Worm (Caenorhabditis elegans) whole organism, L4 larva: ENCODE results near the gene F47B8.14.

Experiments used
- D1046.2 ChIP-seq: fragments of 200-800 bp; sonication (Bioruptor generic); IDR thresholded peaks from 2 replicates; pipeline ENCODE4 v1.3.6; 2022; ENCODE audit warnings: missing genetic modification characterization, missing compliant biosample characterization
- F49E8.2 ChIP-seq: sonication (generic microtip); optimal IDR thresholded peaks from 2 replicates; lab custom pipeline; 2016; ENCODE audit warnings: missing compliant biosample characterization, mild to moderate bottlenecking, missing genetic modification characterization, borderline replicate concordance
- R02D3.7 ChIP-seq: fragments of 150-350 bp; sonication (generic microtip); optimal IDR thresholded peaks from 3 replicates; lab custom pipeline; 2014; ENCODE audit warnings: missing biosample characterization, missing genetic modification characterization
- T20F7.1 ChIP-seq: fragments of 200-800 bp; sonication (Bioruptor generic); optimal IDR thresholded peaks from 2 replicates; lab custom pipeline; 2018; ENCODE audit warnings: mild to moderate bottlenecking, missing genetic modification characterization, missing compliant biosample characterization
- Y105C5A.15 ChIP-seq: fragments of 200-800 bp; sonication (Bioruptor generic); IDR thresholded peaks from 2 replicates; pipeline ENCODE4 v1.3.6; 2022; ENCODE audit warnings: missing genetic modification characterization, missing compliant biosample characterization
- Y48G9A.11 ChIP-seq: fragments of 200-800 bp; sonication (Bioruptor generic); IDR thresholded peaks from 2 replicates; pipeline ENCODE4 v1.3.6; 2022; ENCODE audit warnings: missing genetic modification reagents, missing genetic modification characterization, missing compliant biosample characterization
- Y75B8A.6 ChIP-seq: fragments of 200-800 bp; sonication (Bioruptor generic); IDR thresholded peaks from 2 replicates; pipeline ENCODE4 v1.3.6; 2022; ENCODE audit warnings: missing genetic modification reagents, missing genetic modification characterization, missing compliant biosample characterization
- ZK337.2 ChIP-seq: fragments of 200-800 bp; sonication (Bioruptor generic); IDR thresholded peaks from 2 replicates; pipeline ENCODE4 v1.3.6; 2022; ENCODE audit warnings: missing genetic modification reagents, missing genetic modification characterization, missing compliant biosample characterization
- ama-1 ChIP-seq: fragments of 150-350 bp; optimal IDR thresholded peaks from 2 replicates; lab custom pipeline; 2014; ENCODE audit warnings: inconsistent platforms, mixed read lengths
- arid-1 ChIP-seq: fragments of 200-800 bp; sonication (Bioruptor generic); conservative IDR thresholded peaks from 2 replicates; pipeline ENCODE4 v1.3.6; 2022; ENCODE audit warnings: missing genetic modification reagents, missing genetic modification characterization, missing compliant biosample characterization
- ceh-20 ChIP-seq: fragments of 200-800 bp; sonication (Bioruptor generic); IDR thresholded peaks from 2 replicates; pipeline ENCODE4 v1.3.6; 2022; ENCODE audit warnings: missing genetic modification reagents, missing genetic modification characterization, missing compliant biosample characterization
- ceh-28 ChIP-seq: fragments of 150-350 bp; optimal IDR thresholded peaks from 2 replicates; lab custom pipeline; 2014; ENCODE audit warnings: missing biosample characterization, missing genetic modification reagents, missing genetic modification characterization
- ceh-32 ChIP-seq: sonication (generic microtip); optimal IDR thresholded peaks from 2 replicates; lab custom pipeline; 2016; ENCODE audit warnings: mild to moderate bottlenecking, missing genetic modification characterization, missing compliant biosample characterization; ENCODE audit not compliant: poor library complexity
- ceh-82 ChIP-seq: sonication (generic microtip); optimal IDR thresholded peaks from 2 replicates; lab custom pipeline; 2017; ENCODE audit warnings: missing biosample characterization, missing genetic modification characterization
- cey-2 ChIP-seq: sonication (generic microtip); optimal IDR thresholded peaks from 3 replicates; lab custom pipeline; 2017; ENCODE audit warnings: missing genetic modification characterization, mild to moderate bottlenecking, missing compliant biosample characterization, antibody characterized with exemption, borderline replicate concordance; ENCODE audit not compliant: insufficient read depth
- ctbp-1 ChIP-seq: fragments of 200-800 bp; sonication (Bioruptor generic); IDR thresholded peaks from 2 replicates; pipeline ENCODE4 v1.3.6; 2022; ENCODE audit warnings: missing genetic modification reagents, missing genetic modification characterization, missing compliant biosample characterization
- daf-12 ChIP-seq: fragments of 150-350 bp; optimal IDR thresholded peaks from 2 replicates; lab custom pipeline; 2014; ENCODE audit warnings: missing biosample characterization, missing genetic modification reagents, missing genetic modification characterization
- daf-19 ChIP-seq: fragments of 200-800 bp; sonication (Bioruptor generic); conservative IDR thresholded peaks from 2 replicates; pipeline ENCODE4 v1.3.6; 2022; ENCODE audit warnings: missing genetic modification characterization, missing compliant biosample characterization
- daf-8 ChIP-seq: fragments of 200-800 bp; sonication (Bioruptor generic); IDR thresholded peaks from 2 replicates; pipeline ENCODE4 v1.3.6; 2022; ENCODE audit warnings: missing genetic modification characterization, missing compliant biosample characterization
- dmd-6 ChIP-seq: fragments of 200-800 bp; sonication (Bioruptor generic); IDR thresholded peaks from 2 replicates; pipeline ENCODE4 v1.3.6; 2022; ENCODE audit warnings: missing genetic modification reagents, missing genetic modification characterization, missing compliant biosample characterization
- dmd-8 ChIP-seq: fragments of 200-800 bp; sonication (Bioruptor generic); IDR thresholded peaks from 2 replicates; pipeline ENCODE4 v1.3.6; 2022; ENCODE audit warnings: missing genetic modification characterization, missing compliant biosample characterization
- duxl-1 ChIP-seq: sonication (generic microtip); optimal IDR thresholded peaks from 2 replicates; lab custom pipeline; 2016; ENCODE audit warnings: mild to moderate bottlenecking, missing genetic modification characterization, moderate library complexity, missing compliant biosample characterization; ENCODE audit not compliant: poor library complexity
- dve-1 ChIP-seq: sonication (generic microtip); optimal IDR thresholded peaks from 2 replicates; lab custom pipeline; 2017; ENCODE audit warnings: antibody characterized with exemption, mild to moderate bottlenecking, missing genetic modification characterization, missing compliant biosample characterization; ENCODE audit not compliant: insufficient read depth
- egl-43 ChIP-seq: fragments of 200-800 bp; sonication (Bioruptor generic); IDR thresholded peaks from 2 replicates; pipeline ENCODE4 v1.3.6; 2022; ENCODE audit warnings: missing genetic modification reagents, missing genetic modification characterization, missing compliant biosample characterization
- fos-1 ChIP-seq: fragments of 150-350 bp; optimal IDR thresholded peaks from 2 replicates; lab custom pipeline; 2014; ENCODE audit warnings: missing biosample characterization, missing genetic modification characterization
- hif-1 ChIP-seq, 2 experiments: sonication (generic microtip); optimal IDR thresholded peaks; 2 replicates each; lab custom pipeline; 2016 to 2017; ENCODE audit warnings: missing compliant biosample characterization in 2 of 2, missing genetic modification characterization in 2 of 2, missing genetic modification reagents in 2 of 2, missing genotype in 2 of 2, mild to moderate bottlenecking in 1 of 2
- hlh-11 ChIP-seq: fragments of 200-800 bp; sonication (Bioruptor generic); optimal IDR thresholded peaks from 2 replicates; lab custom pipeline; 2018; ENCODE audit warnings: mild to moderate bottlenecking, missing genetic modification characterization, missing compliant biosample characterization
- lin-15B ChIP-seq: fragments of 150-350 bp; sonication (generic microtip); optimal IDR thresholded peaks from 3 replicates; lab custom pipeline; 2014; ENCODE audit warnings: missing biosample characterization, missing genetic modification characterization
- lin-39 ChIP-seq: fragments of 150-350 bp; optimal IDR thresholded peaks from 2 replicates; lab custom pipeline; 2014; ENCODE audit warnings: missing biosample characterization, missing genetic modification reagents, missing genetic modification characterization
- lir-3 ChIP-seq: sonication (generic microtip); optimal IDR thresholded peaks from 2 replicates; lab custom pipeline; 2016; ENCODE audit warnings: mild to moderate bottlenecking, missing genetic modification characterization, missing compliant biosample characterization
- lsy-2 ChIP-seq, 2 experiments: fragments of 150-350 bp in 1 of 2; sonication (generic microtip) in 1 of 2; optimal IDR thresholded peaks; 2 replicates each; lab custom pipeline; 2014 to 2017; ENCODE audit warnings: missing biosample characterization in 2 of 2, missing genetic modification characterization in 2 of 2
- madf-5 ChIP-seq, 2 experiments: fragments of 200-800 bp; sonication (Bioruptor generic); IDR thresholded peaks; 2 replicates each; pipeline ENCODE4 v1.3.6; 2022; ENCODE audit warnings: missing compliant biosample characterization in 2 of 2, missing genetic modification characterization in 2 of 2
- mdt-29 ChIP-seq: fragments of 200-800 bp; sonication (Bioruptor generic); IDR thresholded peaks from 2 replicates; pipeline ENCODE4 v1.3.6; 2022; ENCODE audit warnings: missing genetic modification reagents, missing genetic modification characterization, missing compliant biosample characterization
- mep-1 ChIP-seq: fragments of 150-350 bp; sonication (generic microtip); optimal IDR thresholded peaks from 3 replicates; lab custom pipeline; 2014; ENCODE audit warnings: missing biosample characterization, missing genetic modification characterization
- nhr-10 ChIP-seq: fragments of 150-350 bp; optimal IDR thresholded peaks from 2 replicates; lab custom pipeline; 2014; ENCODE audit warnings: missing biosample characterization, missing genetic modification characterization
- nhr-11 ChIP-seq: fragments of 150-350 bp; optimal IDR thresholded peaks from 2 replicates; lab custom pipeline; 2014; ENCODE audit warnings: missing biosample characterization, missing genetic modification characterization
- nhr-111 ChIP-seq: fragments of 200-800 bp; sonication (Bioruptor generic); optimal IDR thresholded peaks from 2 replicates; lab custom pipeline; 2018; ENCODE audit warnings: mild to moderate bottlenecking, missing genetic modification characterization, missing compliant biosample characterization
- nhr-237 ChIP-seq: sonication (generic microtip); optimal IDR thresholded peaks from 2 replicates; lab custom pipeline; 2017; ENCODE audit warnings: missing biosample characterization, missing genetic modification characterization
- nhr-25 ChIP-seq: sonication (generic microtip); optimal IDR thresholded peaks from 2 replicates; lab custom pipeline; 2017; ENCODE audit warnings: missing genetic modification characterization, mild to moderate bottlenecking, missing compliant biosample characterization, antibody characterized with exemption, moderate library complexity, borderline replicate concordance; ENCODE audit not compliant: insufficient read depth
- nhr-41 ChIP-seq: fragments of 200-800 bp; sonication (Bioruptor generic); IDR thresholded peaks from 2 replicates; pipeline ENCODE4 v1.3.6; 2022; ENCODE audit warnings: missing genetic modification reagents, missing genetic modification characterization, missing compliant biosample characterization
- nhr-42 ChIP-seq: fragments of 200-800 bp; sonication (Bioruptor generic); IDR thresholded peaks from 2 replicates; pipeline ENCODE4 v1.3.6; 2022; ENCODE audit warnings: missing genetic modification characterization, missing compliant biosample characterization
- nhr-48 ChIP-seq: sonication (generic microtip); optimal IDR thresholded peaks from 2 replicates; lab custom pipeline; 2016; ENCODE audit warnings: mild to moderate bottlenecking, missing genetic modification characterization, missing compliant biosample characterization
- nhr-77 ChIP-seq: fragments of 150-350 bp; optimal IDR thresholded peaks from 2 replicates; lab custom pipeline; 2014; ENCODE audit warnings: missing biosample characterization, missing genetic modification characterization
- set-16 ChIP-seq: fragments of 200-800 bp; sonication (Bioruptor generic); IDR thresholded peaks from 2 replicates; pipeline ENCODE4 v1.3.6; 2022; ENCODE audit warnings: missing genetic modification reagents, missing genetic modification characterization, missing compliant biosample characterization
- snpc-1.2 ChIP-seq: fragments of 200-800 bp; sonication (Bioruptor generic); IDR thresholded peaks from 2 replicates; pipeline ENCODE4 v1.3.6; 2022; ENCODE audit warnings: missing genetic modification reagents, missing genetic modification characterization, missing compliant biosample characterization
- tag-97 ChIP-seq: fragments of 200-800 bp; sonication (Bioruptor generic); IDR thresholded peaks from 2 replicates; pipeline ENCODE4 v1.3.6; 2022; ENCODE audit warnings: missing genetic modification characterization, missing compliant biosample characterization
- unc-39 ChIP-seq: sonication (generic microtip); optimal IDR thresholded peaks from 2 replicates; lab custom pipeline; 2017; ENCODE audit warnings: missing biosample characterization, missing genetic modification characterization
- unc-62 ChIP-seq, 3 experiments: fragments of 150-350 bp in 1 of 3; sonication (generic microtip); optimal IDR thresholded peaks in 2 of 3; peaks in 1 of 3; 1 replicate in 1 of 3; 2 replicates in 2 of 3; lab custom pipeline; 2014 to 2017; ENCODE audit warnings: missing biosample characterization in 3 of 3, missing genetic modification characterization in 3 of 3, missing genetic modification reagents in 3 of 3, missing genotype in 1 of 3
- zfp-2 ChIP-seq: sonication (generic microtip); optimal IDR thresholded peaks from 2 replicates; lab custom pipeline; 2016; ENCODE audit warnings: mild to moderate bottlenecking, missing genetic modification characterization, missing compliant biosample characterization

The F47B8.14 gene

DNA sequence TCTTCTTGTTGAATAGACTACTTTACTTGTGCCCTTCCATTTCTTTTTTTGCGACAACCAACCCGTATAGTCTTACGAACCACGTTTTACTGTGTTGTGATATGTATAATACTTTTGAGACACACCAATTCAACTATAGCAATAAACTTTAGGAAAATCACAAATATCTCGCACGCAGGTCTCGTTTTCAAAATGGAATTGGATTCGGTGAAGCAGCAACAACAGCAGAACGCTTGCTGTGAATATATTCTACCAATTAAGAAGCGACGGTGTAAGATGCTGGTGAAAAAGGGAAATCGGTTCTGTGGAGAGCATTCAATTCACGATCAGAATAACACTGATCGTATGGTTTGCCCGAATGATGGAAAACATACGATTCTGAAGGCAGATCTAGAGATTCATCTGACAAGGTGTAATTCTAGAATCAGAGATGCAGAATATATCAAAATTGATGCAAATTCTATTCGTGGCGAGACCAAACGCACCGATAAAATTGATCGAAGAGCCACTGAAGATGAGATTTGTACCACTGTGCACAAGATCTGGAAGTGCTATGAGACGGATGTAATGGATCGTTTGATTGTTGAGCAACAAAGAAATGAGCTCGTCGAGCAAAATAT lies 34.0 kb downstream of the F47B8.14 start, which contains the start of gene Y49A3A.3 (continued):
- TF ChIP-seq hif-1 (tag; optimal IDR thresholded peaks at IDR 0.05; lab: Kevin White, UChicago) (no peak), snpc-1.2 (GFP tag; lab: Robert Waterston, UW) (peak; percentile 68; the same call in 1 of the 2 replicates), nhr-42 (0 out of 2 replicates have a peak, but pooled peaks have one; percentile 27), madf-5 (GFP tag; IDR thresholded peaks at IDR 0.05; lab: Robert Waterston, UW) (0 out of 4 replicates have a peak, but pooled peaks have one; percentile 3 to 18), mep-1 (tag; lab: Kevin White, UChicago) (peak; percentile 70), nhr-48 (tag; lab: Kevin White, UChicago) (peak; percentile 57), dve-1 (peak; percentile 60), ZK337.2 (GFP tag; lab: Robert Waterston, UW) (no peak), F49E8.2 (tag; lab: Kevin White, UChicago) (no peak), ceh-32 (no peak), hlh-11 (tag; lab: Kevin White, UChicago) (peak; percentile 55), ceh-20 (GFP tag; lab: Robert Waterston, UW) (no peak), tag-97 (GFP tag; lab: Robert Waterston, UW) (no peak), R02D3.7 (tag; lab: Kevin White, UChicago) (no peak), T20F7.1 (GFP tag; lab: Kevin White, UChicago) (peak; percentile 60), D1046.2 (GFP tag; lab: Robert Waterston, UW) (0 out of 2 replicates have a peak, but pooled peaks have one; percentile 7), nhr-25 (peak; percentile 59), ceh-82 (tag; lab: Kevin White, UChicago) (no peak), egl-43 (peak; percentile 69; the same call in 1 of the 2 replicates), lsy-2 (tag; optimal IDR thresholded peaks at IDR 0.05; lab: Kevin White, UChicago) (peak in 1 of 2 experiments; percentile 65), ama-1 (lab: Kevin White, UChicago) (peak; percentile 80), ctbp-1 (GFP tag; lab: Robert Waterston, UW) (peak; percentile 40; the same call in 1 of the 2 replicates), duxl-1 (tag; lab: Kevin White, UChicago) (peak; percentile 37), daf-8 (GFP tag; lab: Robert Waterston, UW) (no peak), daf-12 (no peak), nhr-11 (tag; lab: Kevin White, UChicago) (no peak), ceh-28 (no peak), fos-1 (tag; lab: Kevin White, UChicago) (no peak), unc-39 (tag; lab: Kevin White, UChicago) (no peak), cey-2 (tag; lab: Kevin White, UChicago) (no peak), dmd-8 (no peak), lin-15B (tag; lab: Kevin White, UChicago) (no peak), Y105C5A.15 (GFP tag; lab: Robert Waterston, UW) (peak; percentile 49; the same call in 1 of the 2 replicates), unc-62 (GFP tag; optimal IDR thresholded peaks at IDR 0.05 in 1 of 2; lab: Kevin White, UChicago) (peak in 1 of 2 experiments; percentile 94), unc-62 (tag; optimal IDR thresholded peaks at IDR 0.05; lab: Kevin White, UChicago) (no peak), nhr-10 (tag; lab: Kevin White, UChicago) (no peak), nhr-77 (tag; lab: Kevin White, UChicago) (no peak), lin-39 (tag; lab: Kevin White, UChicago) (no peak), nhr-237 (peak; percentile 58), nhr-41 (GFP tag; lab: Robert Waterston, UW) (no peak), daf-19 (GFP tag; lab: Robert Waterston, UW) (no peak), Y75B8A.6 (GFP tag; lab: Robert Waterston, UW) (no peak), zfp-2 (tag; lab: Kevin White, UChicago) (no peak), mdt-29 (GFP tag; lab: Robert Waterston, UW) (no peak; the same call in 1 of the 2 replicates), arid-1 (peak; percentile 58; the same call in 1 of the 2 replicates), nhr-111 (GFP tag; lab: Kevin White, UChicago) (peak; percentile 28), lir-3 (no peak), set-16 (GFP tag; lab: Robert Waterston, UW) (no peak), Y48G9A.11 (no peak), dmd-6 (GFP tag; lab: Robert Waterston, UW) (peak; percentile 54)
